Worm (Caenorhabditis elegans): ENCODE data around the gene srsx-35.

The srsx-35 gene

ce11 chrV:20705125-20705524, 23.9 kb downstream of the srsx-35 start:
- TF ChIP-seq zfh-2 (GFP tag; conservative IDR thresholded peaks at IDR 0.05) (0 out of 2 replicates have a peak, but pooled peaks have one; percentile 35), egrh-3 (GFP tag; IDR thresholded peaks at IDR 0.05) (peak; percentile 60; the same call in 1 of the 2 replicates), F39B2.1 (GFP tag; IDR thresholded peaks at IDR 0.05) (0 out of 2 replicates have a peak, but pooled peaks have one; percentile 12)

ce11 chrV:20710156-20710555, 28.9 kb downstream of the srsx-35 start:
- TF ChIP-seq egl-18 (GFP tag; IDR thresholded peaks at IDR 0.05) (no peak), hmg-1.2 (GFP tag; IDR thresholded peaks at IDR 0.05) (peak; percentile 51; the same call in 1 of the 2 replicates), B0035.1 (tag; optimal IDR thresholded peaks at IDR 0.05) (no peak), C06A6.2 (GFP tag; conservative IDR thresholded peaks at IDR 0.05) (no peak), ztf-28 (GFP tag; IDR thresholded peaks at IDR 0.05) (no peak), F57C9.4 (tag; optimal IDR thresholded peaks at IDR 0.05) (no peak), pbrm-1 (GFP tag; IDR thresholded peaks at IDR 0.05) (0 out of 2 replicates have a peak, but pooled peaks have one; percentile 52), hlh-26 (GFP tag; conservative IDR thresholded peaks at IDR 0.05) (no peak), Y53G8AR.9 (GFP tag; conservative IDR thresholded peaks at IDR 0.05) (no peak), fkh-3 (tag; optimal IDR thresholded peaks at IDR 0.05) (no peak), egrh-3 (GFP tag; IDR thresholded peaks at IDR 0.05) (no peak), F52B5.7 (tag; optimal IDR thresholded peaks at IDR 0.05) (no peak), dpl-1 (GFP tag; optimal IDR thresholded peaks at IDR 0.05) (no peak), atf-7 (tag; optimal IDR thresholded peaks at IDR 0.05) (peak; percentile 9), K11D2.4 (GFP tag; IDR thresholded peaks at IDR 0.05) (no peak), ztf-26 (tag; optimal IDR thresholded peaks at IDR 0.05) (no peak), nhr-90 (tag; optimal IDR thresholded peaks at IDR 0.05) (no peak), let-526 (GFP tag; IDR thresholded peaks at IDR 0.05) (no peak), sptf-2 (GFP tag; optimal IDR thresholded peaks at IDR 0.05) (no peak), snpc-1.1 (tag; optimal IDR thresholded peaks at IDR 0.05; ENCODE audit: insufficient read depth) (no peak), ccch-3 (GFP tag; optimal IDR thresholded peaks at IDR 0.05) (no peak), mes-4 (tag; optimal IDR thresholded peaks at IDR 0.05) (no peak), nhr-27 (tag; optimal IDR thresholded peaks at IDR 0.05) (no peak), Y95B8A.8 (GFP tag; IDR thresholded peaks at IDR 0.05) (no peak), Y56A3A.18 (GFP tag; IDR thresholded peaks at IDR 0.05) (no peak), him-1 (tag; optimal IDR thresholded peaks at IDR 0.05) (no peak)

ce11 chrV:20710642-20711041, 29.4 kb downstream of the srsx-35 start:
- TF ChIP-seq K12H6.12 (tag; optimal IDR thresholded peaks at IDR 0.05), result peak; percentile 16
- no peak for TF ChIP-seq lag-1 (GFP tag; IDR thresholded peaks at IDR 0.05)
- TF ChIP-seq cebp-1 (GFP tag; IDR thresholded peaks at IDR 0.05), result no peak
- peak; percentile 14 for TF ChIP-seq cebp-1 (tag; optimal IDR thresholded peaks at IDR 0.05)

ce11 chrV:20711733-20712132, 30.5 kb downstream of the srsx-35 start:
- 0 out of 2 replicates have a peak, but pooled peaks have one; percentile 27 for TF ChIP-seq C06A6.2 (GFP tag; conservative IDR thresholded peaks at IDR 0.05)
- no peak for TF ChIP-seq dpl-1 (GFP tag; optimal IDR thresholded peaks at IDR 0.05)
- TF ChIP-seq hmg-1.2 (GFP tag; IDR thresholded peaks at IDR 0.05), result peak; percentile 19; the same call in 1 of the 2 replicates
- TF ChIP-seq cebp-1 (GFP tag; IDR thresholded peaks at IDR 0.05), result peak; percentile 81
- TF ChIP-seq cebp-1 (tag; optimal IDR thresholded peaks at IDR 0.05), result peak; percentile 93
- TF ChIP-seq madf-8 (GFP tag; conservative IDR thresholded peaks at IDR 0.05), result no peak
- TF ChIP-seq lir-1 (GFP tag; conservative IDR thresholded peaks at IDR 0.05), result 0 out of 2 replicates have a peak, but pooled peaks have one; percentile 15
- TF ChIP-seq ceh-91 (GFP tag; IDR thresholded peaks at IDR 0.05), result no peak
